Worm (Caenorhabditis elegans) whole organism, L4/young adult: ENCODE measurements around the gene nlp-21.

Experiments used
- W03F9.2 ChIP-seq: fragments of 150-350 bp; optimal IDR thresholded peaks from 2 replicates; lab custom pipeline; 2014; ENCODE audit warnings: missing biosample characterization, missing genetic modification characterization
- dao-5 ChIP-seq: sonication (generic microtip); optimal IDR thresholded peaks from 2 replicates; lab custom pipeline; 2016; ENCODE audit warnings: missing genotype, missing genetic modification characterization, moderate library complexity, missing compliant biosample characterization
- him-1 ChIP-seq: sonication (generic microtip); optimal IDR thresholded peaks from 2 replicates; lab custom pipeline; 2016; ENCODE audit warnings: missing genotype, missing genetic modification reagents, missing genetic modification characterization, missing compliant biosample characterization

DNA sequence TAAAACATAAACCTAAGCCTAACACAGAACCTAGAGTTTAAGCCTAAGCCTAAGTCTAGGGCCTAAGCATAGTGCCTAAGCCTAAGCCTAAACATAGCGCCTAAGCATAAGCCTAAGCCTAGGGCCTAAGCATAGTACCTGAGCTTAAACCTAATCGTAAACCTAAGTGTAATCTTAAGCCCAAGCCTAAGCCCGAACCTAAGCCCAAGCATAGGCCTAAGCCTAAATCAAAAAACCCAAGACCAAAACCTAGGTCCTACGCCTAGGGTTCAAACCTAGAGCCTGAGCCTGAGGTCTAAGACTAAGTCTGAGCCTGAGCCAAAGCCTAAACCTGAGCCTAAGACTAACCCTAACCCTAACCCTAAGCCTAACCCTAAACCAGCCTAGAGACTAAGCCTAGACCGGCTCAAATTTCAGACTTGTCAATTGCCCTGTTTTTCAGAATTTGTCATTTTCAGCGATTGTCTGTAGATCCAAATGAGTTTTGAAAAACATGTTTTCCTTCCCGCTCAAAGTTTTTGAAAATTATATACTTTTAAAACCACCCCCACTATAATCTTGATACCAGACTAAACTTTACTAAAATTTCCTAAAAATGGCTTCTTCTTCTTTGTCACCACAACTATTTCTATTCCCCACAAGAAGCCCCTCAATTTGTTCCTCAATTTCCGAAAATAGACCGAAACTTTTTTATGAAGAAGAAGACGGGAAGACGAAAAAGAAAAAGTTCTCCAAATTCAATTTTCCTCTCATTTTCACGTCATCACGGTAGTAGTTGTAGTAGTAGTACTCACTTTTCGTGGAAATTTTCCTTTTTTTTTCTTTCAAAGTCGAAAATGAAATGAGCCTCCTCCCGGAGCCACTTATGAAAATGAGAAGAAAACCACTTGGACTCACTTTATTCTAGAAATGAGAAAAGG is 1.2 kb downstream of the nlp-21 start:
- TF ChIP-seq W03F9.2 (tag; lab: Kevin White, UChicago), result no peak
- TF ChIP-seq him-1 (tag; lab: Kevin White, UChicago), result no peak
- TF ChIP-seq dao-5 (tag; lab: Kevin White, UChicago), result no peak
